Worm (Caenorhabditis elegans) whole organism, L3 larva: ENCODE data around the gene grl-2.

Experiments used
- aly-2 ChIP-seq: fragments of 150-350 bp; optimal IDR thresholded peaks from 2 replicates; lab custom pipeline; 2014; ENCODE audit warnings: missing biosample characterization, missing genetic modification characterization
- elt-2 ChIP-seq: sonication (generic microtip); optimal IDR thresholded peaks from 2 replicates; lab custom pipeline; 2016; ENCODE audit warnings: missing genetic modification reagents, mild to moderate bottlenecking, missing genetic modification characterization, missing compliant biosample characterization
- fos-1 ChIP-seq: fragments of 150-350 bp; optimal IDR thresholded peaks from 2 replicates; lab custom pipeline; 2014; ENCODE audit warnings: missing biosample characterization, missing genetic modification characterization
- hmg-11 ChIP-seq: sonication (generic microtip); optimal IDR thresholded peaks from 2 replicates; lab custom pipeline; 2016; ENCODE audit warnings: missing genetic modification characterization, missing compliant biosample characterization
- nfya-1 ChIP-seq: sonication (generic microtip); optimal IDR thresholded peaks from 2 replicates; lab custom pipeline; 2017; ENCODE audit warnings: missing genetic modification characterization, mild to moderate bottlenecking, missing compliant biosample characterization, antibody characterized with exemption, moderate library complexity; ENCODE audit not compliant: insufficient read depth
- nhr-12 ChIP-seq: fragments of 150-350 bp; optimal IDR thresholded peaks from 2 replicates; lab custom pipeline; 2014; ENCODE audit warnings: missing biosample characterization, missing genetic modification characterization
- nhr-237 ChIP-seq: fragments of 150-350 bp; optimal IDR thresholded peaks from 2 replicates; lab custom pipeline; 2014; ENCODE audit warnings: missing biosample characterization, missing genetic modification characterization
- nhr-28 ChIP-seq: fragments of 150-350 bp; optimal IDR thresholded peaks from 2 replicates; lab custom pipeline; 2014; ENCODE audit warnings: missing biosample characterization, missing genetic modification characterization
- pha-4 ChIP-seq: fragments of 150-350 bp; optimal IDR thresholded peaks from 2 replicates; lab custom pipeline; 2014; ENCODE audit warnings: missing biosample characterization, missing genetic modification reagents, missing genetic modification characterization
- pqm-1 ChIP-seq: fragments of 150-350 bp; optimal IDR thresholded peaks from 2 replicates; lab custom pipeline; 2017; ENCODE audit warnings: missing biosample characterization, missing genetic modification characterization, inconsistent platforms
- snpc-4 ChIP-seq: fragments of 150-350 bp; optimal IDR thresholded peaks from 2 replicates; lab custom pipeline; 2014; ENCODE audit warnings: missing biosample characterization, missing genetic modification characterization
- unc-62 ChIP-seq: fragments of 150-350 bp; sonication (generic microtip); optimal IDR thresholded peaks from 4 replicates; lab custom pipeline; 2014; ENCODE audit warnings: missing biosample characterization, missing genetic modification reagents, missing genetic modification characterization

DNA sequence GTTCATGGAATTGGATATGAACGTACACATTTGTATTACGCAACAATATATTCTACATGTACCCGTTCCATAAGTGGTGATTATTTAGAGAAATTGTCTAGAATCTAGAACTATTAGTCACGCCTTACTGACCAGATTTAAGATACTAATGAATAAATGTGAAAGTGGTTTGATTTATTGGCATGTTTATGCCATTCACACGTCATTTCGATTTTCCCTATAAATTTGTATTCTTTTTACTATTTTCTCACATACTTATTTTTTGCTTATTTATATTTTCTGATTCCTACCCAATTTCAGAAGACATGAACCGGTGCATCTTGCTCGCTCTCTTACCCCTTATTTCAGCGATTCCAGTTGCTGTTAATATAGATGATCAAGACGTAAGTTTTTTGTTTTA is 43.4 kb downstream of the grl-2 start, which contains the start of gene F15B9.8:
- TF ChIP-seq unc-62 (GFP tag; lab: Kevin White, UChicago): no peak
- no peak for TF ChIP-seq pqm-1 (tag; lab: Kevin White, UChicago)
- no peak for TF ChIP-seq aly-2 (tag; lab: Kevin White, UChicago)
- TF ChIP-seq nhr-12 (tag; lab: Kevin White, UChicago): no peak
- no peak for TF ChIP-seq pha-4 (tag; lab: Kevin White, UChicago)
- TF ChIP-seq nhr-237: no peak
- TF ChIP-seq nfya-1: no peak
- no peak for TF ChIP-seq snpc-4 (tag; lab: Kevin White, UChicago)
- no peak for TF ChIP-seq elt-2 (tag; lab: Kevin White, UChicago)
- no peak for TF ChIP-seq fos-1
- TF ChIP-seq hmg-11: no peak
- TF ChIP-seq nhr-28 (tag; lab: Kevin White, UChicago): no peak
